Worm (Caenorhabditis elegans): ENCODE data around the gene K02E10.4.

DNA sequence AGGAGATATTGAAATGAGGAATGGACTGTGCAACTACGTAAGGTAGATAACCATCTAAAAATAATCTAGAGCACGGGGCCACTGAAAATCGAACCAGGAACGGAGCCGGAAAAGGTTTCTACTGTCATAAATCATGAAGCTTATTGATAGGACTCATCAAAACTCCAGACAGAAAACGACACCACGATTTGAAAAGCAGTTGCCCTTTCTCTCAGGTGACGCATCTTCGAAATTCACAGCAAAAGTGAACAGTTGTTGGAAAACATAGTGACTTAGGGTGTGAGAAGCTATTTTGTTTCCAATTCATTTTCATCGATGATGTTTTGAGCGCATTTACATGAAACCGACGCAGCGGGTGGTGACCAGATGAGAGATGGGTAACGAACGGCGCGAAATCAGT is 30.8 kb upstream of the K02E10.4 start:
- TF ChIP-seq aptf-2 (GFP tag; conservative IDR thresholded peaks at IDR 0.05) = no peak
- TF ChIP-seq pha-4 (tag; optimal IDR thresholded peaks at IDR 0.05) = no peak
- no peak for TF ChIP-seq snpc-1.3 (tag; optimal IDR thresholded peaks at IDR 0.05; ENCODE audit: insufficient read depth)
- no peak for TF ChIP-seq attf-6 (GFP tag; IDR thresholded peaks at IDR 0.05)
- TF ChIP-seq zfh-2 (GFP tag; conservative IDR thresholded peaks at IDR 0.05) = no peak
- TF ChIP-seq snpc-4 (GFP tag; optimal IDR thresholded peaks at IDR 0.05) = no peak
- TF ChIP-seq snpc-4 (tag; optimal IDR thresholded peaks at IDR 0.05) = no peak
- no peak for TF ChIP-seq unc-130 (GFP tag; optimal IDR thresholded peaks at IDR 0.05)
- no peak for TF ChIP-seq ceh-91 (GFP tag; IDR thresholded peaks at IDR 0.05)
- no peak for TF ChIP-seq B0261.1 (tag; optimal IDR thresholded peaks at IDR 0.05)
- no peak for TF ChIP-seq T26A5.8 (tag; optimal IDR thresholded peaks at IDR 0.05)
- no peak for TF ChIP-seq ets-4 (GFP tag; optimal IDR thresholded peaks at IDR 0.05)
- no peak for TF ChIP-seq sea-2 (GFP tag; IDR thresholded peaks at IDR 0.05)

Measured in whole organism, young adult.